Fruit fly (Drosophila melanogaster) whole organism, wandering third instar larva: ENCODE results near the gene Fnta.

Experiments used
- Abd-B ChIP-seq: fragments of >200 bp; optimal IDR thresholded peaks from 2 replicates; lab custom pipeline; 2017; ENCODE audit warnings: missing biosample characterization, missing genetic modification characterization
- CG9705 ChIP-seq: fragments of 200-800 bp; sonication (Bioruptor generic); optimal IDR thresholded peaks from 2 replicates; lab custom pipeline; 2018; ENCODE audit warnings: missing biosample characterization, mild to moderate bottlenecking, missing genetic modification characterization
- CrebA ChIP-seq: fragments of 200-800 bp; sonication (Bioruptor generic); optimal IDR thresholded peaks from 2 replicates; lab custom pipeline; 2016; ENCODE audit warnings: missing biosample characterization, mild to moderate bottlenecking, missing genetic modification characterization, borderline replicate concordance
- Dfd ChIP-seq: fragments of >200 bp; optimal IDR thresholded peaks from 2 replicates; lab custom pipeline; 2017; ENCODE audit warnings: missing biosample characterization, missing genetic modification characterization
- Dif ChIP-seq: fragments of 200-275, 200-300 bp; sonication (Bioruptor generic); optimal IDR thresholded peaks from 2 replicates; lab custom pipeline; 2018; ENCODE audit warnings: missing biosample characterization, missing genetic modification characterization; ENCODE audit not compliant: partially characterized antibody
- HLH106 ChIP-seq: fragments of 200-800 bp; optimal IDR thresholded peaks from 3 replicates; lab custom pipeline; 2019; ENCODE audit warnings: missing biosample characterization, mild to moderate bottlenecking, missing genetic modification characterization, moderate library complexity
- Hnf4 ChIP-seq: fragments of 200-800 bp; sonication (Bioruptor generic); optimal IDR thresholded peaks from 2 replicates; lab custom pipeline; 2016; ENCODE audit warnings: missing biosample characterization, mild to moderate bottlenecking, missing genetic modification characterization
- Hr78 ChIP-seq: fragments of >200 bp; optimal IDR thresholded peaks from 2 replicates; lab custom pipeline; 2017; ENCODE audit warnings: missing biosample characterization, missing genetic modification characterization
- Hr83 ChIP-seq: fragments of 200-300 bp; sonication (Bioruptor generic); optimal IDR thresholded peaks from 2 replicates; lab custom pipeline; 2016; ENCODE audit warnings: missing biosample characterization, mild to moderate bottlenecking, missing genetic modification characterization, moderate library complexity; ENCODE audit not compliant: poor library complexity, severe bottlenecking
- N ChIP-seq: fragments of >200 bp; optimal IDR thresholded peaks from 2 replicates; lab custom pipeline; 2018; ENCODE audit warnings: missing biosample characterization, missing external identifiers, missing genetic modification characterization
- OdsH ChIP-seq: fragments of 200-800 bp; sonication (Bioruptor generic); optimal IDR thresholded peaks from 2 replicates; lab custom pipeline; 2016; ENCODE audit warnings: missing biosample characterization, mild to moderate bottlenecking, missing genetic modification characterization
- Rel ChIP-seq, 2 experiments: fragments of 200-800 bp; sonication (Bioruptor generic) in 1 of 2; optimal IDR thresholded peaks; 2 replicates in 1 of 2; 3 replicates in 1 of 2; lab custom pipeline; 2016 to 2019; ENCODE audit warnings: mild to moderate bottlenecking in 2 of 2, missing biosample characterization in 2 of 2, missing genetic modification characterization in 2 of 2, moderate library complexity in 1 of 2
- Vsx2 ChIP-seq: fragments of 200-300, 225-300 bp; sonication (Bioruptor generic); optimal IDR thresholded peaks from 2 replicates; lab custom pipeline; 2018; ENCODE audit warnings: missing biosample characterization, missing genetic modification characterization; ENCODE audit not compliant: partially characterized antibody
- br ChIP-seq: fragments of 200-800 bp; sonication (Bioruptor generic); optimal IDR thresholded peaks from 2 replicates; lab custom pipeline; 2016; ENCODE audit warnings: missing biosample characterization, missing genetic modification characterization
- brk ChIP-seq: fragments of 200-800 bp; sonication (Bioruptor generic); optimal IDR thresholded peaks from 2 replicates; lab custom pipeline; 2016; ENCODE audit warnings: missing biosample characterization, mild to moderate bottlenecking, missing genetic modification characterization
- dmrt93B ChIP-seq: fragments of 200-800 bp; sonication (Bioruptor generic); optimal IDR thresholded peaks from 2 replicates; lab custom pipeline; 2018; ENCODE audit warnings: missing biosample characterization, mild to moderate bottlenecking, missing genetic modification characterization
- ey ChIP-seq: fragments of 200-800 bp; sonication (Bioruptor generic); optimal IDR thresholded peaks from 2 replicates; lab custom pipeline; 2016; ENCODE audit warnings: missing biosample characterization, missing genetic modification characterization
- foxo ChIP-seq, 2 experiments: fragments of 200-800 bp; sonication (Bioruptor generic); optimal IDR thresholded peaks; 2 replicates in 1 of 2; 3 replicates in 1 of 2; lab custom pipeline; 2016 to 2017; ENCODE audit warnings: missing biosample characterization in 2 of 2, missing genetic modification characterization in 2 of 2
- fru ChIP-seq: fragments of 200-800 bp; sonication (Bioruptor generic); optimal IDR thresholded peaks from 3 replicates; lab custom pipeline; 2016; ENCODE audit warnings: missing biosample characterization, mild to moderate bottlenecking, missing genetic modification characterization
- h ChIP-seq: fragments of 200-800 bp; sonication (Bioruptor generic); optimal IDR thresholded peaks from 3 replicates; lab custom pipeline; 2016; ENCODE audit warnings: missing biosample characterization, mild to moderate bottlenecking, missing genetic modification characterization
- jim ChIP-seq: fragments of 175-275, 200-325 bp; sonication (Bioruptor generic); optimal IDR thresholded peaks from 2 replicates; lab custom pipeline; 2016; ENCODE audit warnings: missing biosample characterization, mild to moderate bottlenecking, missing genetic modification characterization
- pan ChIP-seq: fragments of >200 bp; optimal IDR thresholded peaks from 2 replicates; lab custom pipeline; 2017
- psq ChIP-seq: fragments of 200-800 bp; sonication (Bioruptor generic); optimal IDR thresholded peaks from 3 replicates; lab custom pipeline; 2017; ENCODE audit warnings: missing biosample characterization, mild to moderate bottlenecking, missing genetic modification characterization, moderate library complexity
- rgr ChIP-seq: fragments of 200-800 bp; sonication (Bioruptor generic); optimal IDR thresholded peaks from 3 replicates; lab custom pipeline; 2016; ENCODE audit warnings: missing biosample characterization, mild to moderate bottlenecking, missing genetic modification characterization
- sage ChIP-seq: fragments of 200-800 bp; sonication (Bioruptor generic); optimal IDR thresholded peaks from 2 replicates; lab custom pipeline; 2016; ENCODE audit warnings: missing biosample characterization, mild to moderate bottlenecking, missing genetic modification characterization
- sv ChIP-seq: fragments of 200-800 bp; sonication (Bioruptor generic); optimal IDR thresholded peaks from 3 replicates; lab custom pipeline; 2016; ENCODE audit warnings: missing biosample characterization, missing genetic modification characterization
- tai ChIP-seq: sonication (Bioruptor generic); optimal IDR thresholded peaks from 2 replicates; lab custom pipeline; 2016; ENCODE audit warnings: missing biosample characterization, missing genetic modification characterization
- usp ChIP-seq: fragments of >200 bp; optimal IDR thresholded peaks from 2 replicates; lab custom pipeline; 2017; ENCODE audit warnings: missing biosample characterization, missing genetic modification characterization
- woc ChIP-seq: sonication (Bioruptor generic); optimal IDR thresholded peaks from 2 replicates; lab custom pipeline; 2016; ENCODE audit warnings: missing biosample characterization, mild to moderate bottlenecking, missing genetic modification characterization

The Fnta gene

DNA sequence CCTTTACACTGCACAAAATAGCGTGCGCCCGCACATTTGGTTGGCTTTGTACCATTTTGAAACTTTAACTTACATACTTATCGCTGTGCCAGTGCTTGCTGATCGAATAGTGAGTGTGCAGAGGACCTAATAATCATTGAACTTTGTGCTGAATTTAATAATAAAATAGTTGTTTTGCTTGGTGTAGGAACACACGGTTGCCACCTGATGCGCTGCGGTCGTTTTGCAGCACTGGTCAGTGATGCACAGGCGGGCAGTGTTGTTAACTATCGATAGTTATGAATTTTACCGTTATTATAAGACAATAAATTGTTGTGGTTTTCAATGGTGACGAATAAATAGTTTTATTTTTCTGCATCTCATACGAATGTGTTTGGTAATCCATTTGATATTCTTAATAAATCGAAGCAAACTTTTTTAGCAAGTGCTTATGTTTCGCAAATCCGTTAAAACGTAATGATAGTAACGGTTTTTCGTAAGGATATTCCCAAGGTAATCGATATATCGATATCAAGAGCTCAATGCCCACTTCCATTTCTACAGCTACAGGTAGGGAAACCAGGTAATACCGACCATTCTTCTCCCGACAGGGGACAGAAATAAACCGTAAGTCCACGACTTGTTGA, 7.4 kb upstream of the Fnta start, which contains the start of the genes tank and CG12194 (continued):
- peak; percentile 98 for TF ChIP-seq Hnf4 (GFP tag; lab: Kevin White, UChicago)
- TF ChIP-seq ey (GFP tag; lab: Kevin White, UChicago), result peak; percentile 98
- no peak for TF ChIP-seq Hr78 (GFP tag; lab: Kevin White, UChicago)
- TF ChIP-seq woc (GFP tag; lab: Kevin White, UChicago), result peak; percentile 94
- TF ChIP-seq Hr83 (GFP tag; lab: Kevin White, UChicago), result peak; percentile 88
- peak; percentile 94 to 99 for TF ChIP-seq foxo (GFP tag; optimal IDR thresholded peaks at IDR 0.05; lab: Kevin White, UChicago)
- TF ChIP-seq Rel (GFP tag; optimal IDR thresholded peaks at IDR 0.05; lab: Kevin White, UChicago), result peak; percentile 95
- TF ChIP-seq Rel (tag; optimal IDR thresholded peaks at IDR 0.05; lab: Kevin White, UChicago), result peak; percentile 50
- no peak for TF ChIP-seq Dfd (GFP tag; lab: Kevin White, UChicago)
- no peak for TF ChIP-seq N
- TF ChIP-seq psq (GFP tag; lab: Kevin White, UChicago), result peak; percentile 93
- no peak for TF ChIP-seq pan (lab: Kevin White, UChicago)
- TF ChIP-seq rgr (GFP tag; lab: Kevin White, UChicago), result peak; percentile 99

DNA sequence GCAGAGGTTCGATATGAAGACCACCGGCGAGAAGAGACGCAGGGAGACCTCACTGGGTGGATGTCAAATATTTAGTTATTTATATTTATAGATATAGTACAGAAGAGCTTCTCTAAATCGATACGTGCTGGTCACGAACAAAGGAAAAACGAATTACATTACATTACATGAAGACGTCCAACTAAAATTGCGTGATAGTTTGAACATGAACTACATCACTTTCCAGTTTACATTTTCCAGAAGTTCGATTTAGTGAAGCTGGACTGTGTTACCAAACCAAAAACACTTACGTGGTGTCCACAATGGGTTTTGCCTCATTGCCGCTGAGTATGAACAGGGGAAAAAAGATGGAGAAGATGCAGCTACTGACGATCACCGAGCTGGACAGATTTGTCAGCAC, 5.7 kb upstream of the Fnta start:
- TF ChIP-seq woc (GFP tag; lab: Kevin White, UChicago) (no peak), sage (GFP tag; lab: Kevin White, UChicago) (no peak), br (no peak), dmrt93B (GFP tag; lab: Kevin White, UChicago) (no peak), ey (GFP tag; lab: Kevin White, UChicago) (no peak), Hr78 (GFP tag; lab: Kevin White, UChicago) (no peak), HLH106 (tag; lab: Kevin White, UChicago) (no peak), usp (GFP tag; lab: Kevin White, UChicago) (no peak), Abd-B (no peak), rgr (GFP tag; lab: Kevin White, UChicago) (no peak), psq (GFP tag; lab: Kevin White, UChicago) (no peak), foxo (GFP tag; optimal IDR thresholded peaks at IDR 0.05; lab: Kevin White, UChicago) (no peak)

DNA sequence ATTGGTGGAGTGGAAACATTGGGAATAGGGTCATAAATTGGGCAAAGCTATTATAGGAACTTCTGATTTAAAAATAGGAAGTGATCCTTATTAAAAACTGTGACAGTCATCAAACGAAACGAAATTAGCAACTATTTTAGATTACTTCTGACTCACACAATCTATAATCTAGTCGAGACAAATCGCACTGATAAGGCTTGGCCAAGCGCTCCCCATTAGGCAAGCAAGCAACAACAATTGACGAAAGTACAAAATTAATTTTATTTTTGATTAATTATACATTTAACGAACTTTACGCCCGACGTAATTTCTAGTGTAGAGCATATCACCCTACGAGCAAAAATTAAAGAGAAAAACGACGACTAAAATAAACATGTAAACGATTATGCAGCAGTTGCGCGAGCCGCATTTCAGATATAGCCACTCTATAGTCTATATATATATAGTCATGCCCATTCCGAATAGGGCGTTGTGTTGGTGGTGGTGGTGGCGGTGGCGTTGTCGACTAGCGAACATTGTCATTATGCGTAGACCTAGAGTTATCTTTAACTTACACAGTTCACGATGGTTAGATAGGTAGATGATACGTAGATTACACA, 4.7 kb upstream of the Fnta start, which contains the start of gene Ir25a:
Gene Ir25a (minus strand): TSS at position 210 of the 599 bp plus-strand sequence.
- no peak for TF ChIP-seq foxo (GFP tag; optimal IDR thresholded peaks at IDR 0.05; lab: Kevin White, UChicago)
- TF ChIP-seq sv, result no peak
- TF ChIP-seq OdsH (GFP tag; lab: Kevin White, UChicago), result no peak
- no peak for TF ChIP-seq jim (GFP tag; lab: Kevin White, UChicago)
- no peak for TF ChIP-seq pan (lab: Kevin White, UChicago)
- no peak for TF ChIP-seq brk (GFP tag; lab: Kevin White, UChicago)
- no peak for TF ChIP-seq Hr83 (GFP tag; lab: Kevin White, UChicago)
- no peak for TF ChIP-seq Dif (GFP tag; lab: Kevin White, UChicago)
- TF ChIP-seq Dfd (GFP tag; lab: Kevin White, UChicago), result no peak
- no peak for TF ChIP-seq h (GFP tag; lab: Kevin White, UChicago)
- TF ChIP-seq woc (GFP tag; lab: Kevin White, UChicago), result no peak
- TF ChIP-seq Vsx2 (GFP tag; lab: Kevin White, UChicago), result no peak
- no peak for TF ChIP-seq CG9705 (GFP tag; lab: Kevin White, UChicago)
- TF ChIP-seq sage (GFP tag; lab: Kevin White, UChicago), result no peak

DNA sequence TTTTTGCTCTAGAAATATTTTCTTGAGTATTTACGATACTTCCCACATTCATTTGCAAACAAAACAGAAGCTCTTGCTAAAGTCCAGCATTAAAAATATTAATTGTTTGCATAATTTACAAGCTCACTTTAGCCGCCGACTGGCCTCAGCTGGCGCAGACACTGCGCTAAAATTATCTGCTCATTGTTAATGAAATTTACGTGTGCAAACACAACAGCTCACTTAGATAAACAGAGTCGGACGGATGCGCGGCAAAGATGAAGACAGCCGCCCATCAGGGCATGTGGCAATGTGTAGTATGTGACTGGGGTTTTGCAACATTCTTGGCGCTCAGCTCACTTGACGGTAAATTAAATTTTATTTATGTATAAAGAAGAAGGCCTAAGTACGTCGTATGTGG, 1.5 kb downstream of the Fnta start:
- TF ChIP-seq sage (GFP tag; lab: Kevin White, UChicago), result no peak
- TF ChIP-seq tai (GFP tag; lab: Kevin White, UChicago), result no peak
- no peak for TF ChIP-seq Abd-B
- TF ChIP-seq foxo (GFP tag; optimal IDR thresholded peaks at IDR 0.05; lab: Kevin White, UChicago), result peak in 1 of 2 experiments; percentile 16
- TF ChIP-seq CrebA (GFP tag; lab: Kevin White, UChicago), result no peak
- TF ChIP-seq OdsH (GFP tag; lab: Kevin White, UChicago), result peak; percentile 18
- peak; percentile 45 for TF ChIP-seq br
- no peak for TF ChIP-seq fru
- peak; percentile 49 for TF ChIP-seq h (GFP tag; lab: Kevin White, UChicago)
- no peak for TF ChIP-seq brk (GFP tag; lab: Kevin White, UChicago)
- peak; percentile 83 for TF ChIP-seq Hr83 (GFP tag; lab: Kevin White, UChicago)
- TF ChIP-seq, all 38 proteins: peak for 5
